Fruit fly (Drosophila melanogaster): ENCODE results near the gene Or85d.

The Or85d gene

dm6 chr3R:8528862-8529261, 23.5 kb upstream of the Or85d start, which contains the start of gene CG11741 (continued):
- TF ChIP-seq BtbVII (GFP tag; optimal IDR thresholded peaks at IDR 0.05) (no peak), fru (optimal IDR thresholded peaks at IDR 0.05) (no peak), Hey (tag; optimal IDR thresholded peaks at IDR 0.05) (peak; percentile 77), pb (GFP tag; optimal IDR thresholded peaks at IDR 0.05) (no peak)

- TF ChIP-seq CG18599 (GFP tag; optimal IDR thresholded peaks at IDR 0.05), result peak; percentile 69
- TF ChIP-seq Dll (GFP tag; IDR thresholded peaks at IDR 0.05; ENCODE audit: partially characterized antibody), result no peak
- peak; percentile 43 for TF ChIP-seq lab (GFP tag; optimal IDR thresholded peaks at IDR 0.05)
- peak; percentile 1 for TF ChIP-seq CG15514 (GFP tag; optimal IDR thresholded peaks at IDR 0.05)
- TF ChIP-seq usp (GFP tag; optimal IDR thresholded peaks at IDR 0.05), result no peak
- no peak for TF ChIP-seq Deaf1 (tag; optimal IDR thresholded peaks at IDR 0.05)
- peak; percentile 4 for TF ChIP-seq CG11504 (tag; optimal IDR thresholded peaks at IDR 0.05)
- peak; percentile 41 for TF ChIP-seq Hmr (GFP tag; optimal IDR thresholded peaks at IDR 0.05)
- TF ChIP-seq CG8388 (GFP tag; optimal IDR thresholded peaks at IDR 0.05), result no peak
- no peak for TF ChIP-seq CG6683 (GFP tag; optimal IDR thresholded peaks at IDR 0.05)
- no peak for TF ChIP-seq CG15601 (tag; optimal IDR thresholded peaks at IDR 0.05)
- TF ChIP-seq pho (GFP tag; optimal IDR thresholded peaks at IDR 0.05), result no peak
These were observed 6.5 kb upstream of the Or85d start for dm6 chr3R:8545915-8546314.

- TF ChIP-seq gfzf (GFP tag; optimal IDR thresholded peaks at IDR 0.05) (peak; percentile 55), ems (GFP tag; optimal IDR thresholded peaks at IDR 0.05) (no peak), Hey (tag; optimal IDR thresholded peaks at IDR 0.05) (no peak), Spps (tag; optimal IDR thresholded peaks at IDR 0.05) (no peak), phol (tag; optimal IDR thresholded peaks at IDR 0.05) (no peak), CG11560 (tag; IDR thresholded peaks at IDR 0.05) (no peak), Lim3 (GFP tag; IDR thresholded peaks at IDR 0.05) (no peak), klu (GFP tag; IDR thresholded peaks at IDR 0.05) (no peak), eyg (GFP tag; optimal IDR thresholded peaks at IDR 0.05) (no peak), ham (GFP tag; IDR thresholded peaks at IDR 0.05) (no peak), sima (GFP tag; optimal IDR thresholded peaks at IDR 0.05) (no peak), Ets65A (GFP tag) (no peak), scrt (GFP tag; optimal IDR thresholded peaks at IDR 0.05) (peak; percentile 35), CG9797 (GFP tag; optimal IDR thresholded peaks at IDR 0.05) (peak; percentile 28), wor (GFP tag; IDR thresholded peaks at IDR 0.05) (no peak), CG3847 (GFP tag; IDR thresholded peaks at IDR 0.05) (no peak), chm (GFP tag; IDR thresholded peaks at IDR 0.05) (no peak), ERR (GFP tag; optimal IDR thresholded peaks at IDR 0.05) (no peak), da (GFP tag; optimal IDR thresholded peaks at IDR 0.05) (no peak), Hsf (GFP tag; optimal IDR thresholded peaks at IDR 0.05) (no peak), tgo (GFP tag; IDR thresholded peaks at IDR 0.05) (no peak), CG17568 (GFP tag; optimal IDR thresholded peaks at IDR 0.05) (no peak), org-1 (GFP tag; optimal IDR thresholded peaks at IDR 0.05) (no peak), bcd (GFP tag; optimal IDR thresholded peaks at IDR 0.05) (no peak), Kr (GFP tag; optimal IDR thresholded peaks at IDR 0.05) (no peak), amos (GFP tag; IDR thresholded peaks at IDR 0.05; ENCODE audit: partially characterized antibody) (no peak), Sin3A (optimal IDR thresholded peaks at IDR 0.05) (no peak), Six4 (GFP tag; optimal IDR thresholded peaks at IDR 0.05) (no peak), Mad (GFP tag; optimal IDR thresholded peaks at IDR 0.05) (no peak), nerfin-2 (GFP tag; IDR thresholded peaks at IDR 0.05; ENCODE audit: partially characterized antibody) (no peak), CG11696 (GFP tag; IDR thresholded peaks at IDR 0.05) (no peak), sens (GFP tag) (peak; percentile 11), Dp (GFP tag; optimal IDR thresholded peaks at IDR 0.05) (peak; percentile 66), H15 (GFP tag; IDR thresholded peaks at IDR 0.05) (no peak), repo (GFP tag; optimal IDR thresholded peaks at IDR 0.05) (no peak), Fer3 (tag; optimal IDR thresholded peaks at IDR 0.05) (no peak)
These were observed 9.1 kb downstream of the Or85d start, which contains the start of gene pch2 for dm6 chr3R:8561522-8561921. Gene pch2, minus strand, starts transcription at chr3R:8561764.

Data from whole organism, embryonic.